In the genomic region with DNA sequence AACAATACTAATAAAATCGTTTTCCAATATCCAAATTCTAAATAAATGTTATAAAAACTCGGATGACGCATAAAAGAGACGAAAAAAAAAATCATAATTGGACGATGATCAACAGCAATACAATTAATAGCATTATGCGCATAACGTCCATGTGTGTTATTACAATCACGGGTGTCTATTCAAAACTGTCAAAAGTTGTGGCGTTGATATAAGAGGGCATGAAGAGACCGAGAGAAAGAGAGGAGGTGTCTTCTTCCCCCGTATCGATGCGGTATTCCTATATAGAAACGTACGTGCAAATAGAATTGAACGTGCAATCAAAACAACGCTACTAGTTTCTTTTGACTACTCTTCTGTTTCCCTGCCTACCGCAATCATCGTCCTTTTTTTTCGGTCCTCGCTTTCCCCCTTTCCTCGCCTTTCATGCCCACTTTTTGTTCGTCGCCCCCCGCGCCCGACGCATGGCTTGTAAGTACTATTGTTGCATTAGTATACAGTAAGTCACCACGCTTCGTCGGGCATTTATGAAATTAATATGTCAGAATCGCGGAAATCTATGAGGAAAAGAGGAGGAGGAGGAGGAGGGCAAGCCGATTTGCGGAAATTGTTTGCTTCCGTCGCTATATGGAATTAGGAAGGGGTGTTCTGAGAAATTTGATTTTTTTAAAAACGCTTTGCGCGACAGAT, we compare ENCODE assay signal across 4 worm cellular contexts.
TF ChIP-seq lines count a peak whose summit lies in the region.

No protein-coding gene starts in this region.

TF ChIP-seq in whole organism, L1 larva, 84 proteins besides CTCF, POLR2A, EP300 and RAD21 (continued from another document):
- peak; percentile 22 for TF ChIP-seq nhr-20 (tag; optimal IDR thresholded peaks at IDR 0.05; lab: Kevin White, UChicago)
TF ChIP-seq in whole organism, L1 larva: peak in this region for 9.

TF ChIP-seq in whole organism, L4 larva, 104 proteins besides CTCF, POLR2A, EP300 and RAD21 (continued from another document):
- TF ChIP-seq ceh-82 (tag; optimal IDR thresholded peaks at IDR 0.05; lab: Kevin White, UChicago) (no peak), nhr-77 (tag; optimal IDR thresholded peaks at IDR 0.05; lab: Kevin White, UChicago) (peak; percentile 8), hmg-1.1 (GFP tag; IDR thresholded peaks at IDR 0.05; lab: Robert Waterston, UW) (no peak), ztf-7 (tag; optimal IDR thresholded peaks at IDR 0.05; lab: Kevin White, UChicago) (peak; percentile 46), hlh-11 (tag; optimal IDR thresholded peaks at IDR 0.05; lab: Kevin White, UChicago) (peak; percentile 59), nhr-28 (tag; optimal IDR thresholded peaks at IDR 0.05; lab: Kevin White, UChicago) (peak; percentile 68), pha-4 (GFP tag; IDR thresholded peaks at IDR 0.05; lab: Robert Waterston, UW) (no peak), pha-4 (tag; optimal IDR thresholded peaks at IDR 0.05; lab: Kevin White, UChicago) (peak; percentile 81), zfp-2 (tag; optimal IDR thresholded peaks at IDR 0.05; lab: Kevin White, UChicago) (no peak), lin-29 (GFP tag; IDR thresholded peaks at IDR 0.05; lab: Robert Waterston, UW) (no peak), mxl-3 (GFP tag; optimal IDR thresholded peaks at IDR 0.05; lab: Kevin White, UChicago) (peak; percentile 79), daf-16 (GFP tag; optimal IDR thresholded peaks at IDR 0.05; lab: Kevin White, UChicago) (no peak), daf-16 (tag; optimal IDR thresholded peaks at IDR 0.05; lab: Kevin White, UChicago) (peak; percentile 62), lin-13 (GFP tag; optimal IDR thresholded peaks at IDR 0.05; lab: Kevin White, UChicago) (no peak), hlh-30 (tag; optimal IDR thresholded peaks at IDR 0.05; lab: Kevin White, UChicago; ENCODE audit: insufficient read depth) (peak; percentile 70), hif-1 (tag; optimal IDR thresholded peaks at IDR 0.05; lab: Kevin White, UChicago) (peak in 1 of 2 experiments; percentile 68), nhr-48 (tag; optimal IDR thresholded peaks at IDR 0.05; lab: Kevin White, UChicago) (peak; percentile 10), ZK546.5 (tag; optimal IDR thresholded peaks at IDR 0.05; lab: Kevin White, UChicago) (no peak), dmd-6 (GFP tag; IDR thresholded peaks at IDR 0.05; lab: Robert Waterston, UW) (peak; percentile 70), ces-1 (GFP tag; optimal IDR thresholded peaks at IDR 0.05; lab: Kevin White, UChicago) (no peak), tra-1 (GFP tag; IDR thresholded peaks at IDR 0.05; lab: Robert Waterston, UW) (0 out of 2 replicates have a peak, but pooled peaks have one; percentile 15), F37D6.2 (tag; optimal IDR thresholded peaks at IDR 0.05; lab: Kevin White, UChicago) (no peak), dve-1 (tag; optimal IDR thresholded peaks at IDR 0.05; lab: Kevin White, UChicago; ENCODE audit: insufficient read depth) (peak; percentile 71), lin-39 (tag; optimal IDR thresholded peaks at IDR 0.05; lab: Kevin White, UChicago) (no peak), mes-2 (tag; optimal IDR thresholded peaks at IDR 0.05; lab: Kevin White, UChicago; ENCODE audit: poor library complexity, severe bottlenecking) (peak; percentile 26), nhr-6 (tag; optimal IDR thresholded peaks at IDR 0.05; lab: Kevin White, UChicago) (peak; percentile 0), snpc-1.2 (GFP tag; IDR thresholded peaks at IDR 0.05; lab: Robert Waterston, UW) (no peak), egl-27 (tag; optimal IDR thresholded peaks at IDR 0.05; lab: Kevin White, UChicago) (no peak), nhr-111 (GFP tag; optimal IDR thresholded peaks at IDR 0.05; lab: Kevin White, UChicago) (no peak), jun-1 (tag; optimal IDR thresholded peaks at IDR 0.05; lab: Kevin White, UChicago) (no peak), T20F7.1 (GFP tag; optimal IDR thresholded peaks at IDR 0.05; lab: Kevin White, UChicago) (peak; percentile 19), lsy-2 (tag; optimal IDR thresholded peaks at IDR 0.05; lab: Kevin White, UChicago) (peak in 1 of 2 experiments; percentile 40), madf-5 (GFP tag; IDR thresholded peaks at IDR 0.05; lab: Robert Waterston, UW) (no peak)

TF ChIP-seq in whole organism, late embryonic, 69 proteins besides CTCF, POLR2A, EP300 and RAD21 (continued from another document):
- TF ChIP-seq ahr-1 (tag; optimal IDR thresholded peaks at IDR 0.05; lab: Kevin White, UChicago), result no peak

TF ChIP-seq in whole organism, young adult, 124 proteins besides CTCF, POLR2A, EP300 and RAD21 (continued from another document):
- TF ChIP-seq snpc-1.3 (tag; optimal IDR thresholded peaks at IDR 0.05; lab: Kevin White, UChicago; ENCODE audit: insufficient read depth) (no peak), lin-54 (GFP tag; optimal IDR thresholded peaks at IDR 0.05; lab: Kevin White, UChicago) (no peak), snpc-4 (GFP tag; optimal IDR thresholded peaks at IDR 0.05; lab: Kevin White, UChicago) (no peak), snpc-4 (tag; optimal IDR thresholded peaks at IDR 0.05; lab: Kevin White, UChicago) (no peak), hmg-1.2 (GFP tag; IDR thresholded peaks at IDR 0.05; lab: Robert Waterston, UW) (peak; percentile 54; the same call in 1 of the 2 replicates), aptf-2 (GFP tag; conservative IDR thresholded peaks at IDR 0.05; lab: Robert Waterston, UW) (no peak), C17E4.6 (GFP tag; IDR thresholded peaks at IDR 0.05; lab: Robert Waterston, UW) (no peak), ztf-18 (tag; optimal IDR thresholded peaks at IDR 0.05; lab: Kevin White, UChicago) (no peak), dpl-1 (GFP tag; optimal IDR thresholded peaks at IDR 0.05; lab: Kevin White, UChicago) (no peak), Y95B8A.8 (GFP tag; IDR thresholded peaks at IDR 0.05; lab: Robert Waterston, UW) (no peak), lin-40 (tag; optimal IDR thresholded peaks at IDR 0.05; lab: Kevin White, UChicago) (peak; percentile 12), nhr-90 (tag; optimal IDR thresholded peaks at IDR 0.05; lab: Kevin White, UChicago) (no peak), gei-17 (GFP tag; optimal IDR thresholded peaks at IDR 0.05; lab: Kevin White, UChicago) (no peak), hsf-1 (GFP tag; IDR thresholded peaks at IDR 0.05; lab: Robert Waterston, UW) (no peak), unc-130 (GFP tag; optimal IDR thresholded peaks at IDR 0.05; lab: Kevin White, UChicago) (no peak), atf-7 (tag; optimal IDR thresholded peaks at IDR 0.05; lab: Kevin White, UChicago) (no peak), F55B11.4 (tag; optimal IDR thresholded peaks at IDR 0.05; lab: Kevin White, UChicago; ENCODE audit: borderline replicate concordance, insufficient read depth) (no peak), nfya-2 (GFP tag; IDR thresholded peaks at IDR 0.05; lab: Robert Waterston, UW) (no peak), unc-62 (GFP tag; optimal IDR thresholded peaks at IDR 0.05; lab: Kevin White, UChicago) (no peak), nhr-120 (GFP tag; IDR thresholded peaks at IDR 0.05; lab: Robert Waterston, UW) (no peak), let-607 (tag; optimal IDR thresholded peaks at IDR 0.05; lab: Kevin White, UChicago) (peak in 1 of 2 experiments; percentile 6)
TF ChIP-seq in whole organism, young adult: peak in this region for 9.
